Worm (Caenorhabditis elegans) whole organism, mixed stage, embryonic: ENCODE measurements around the gene vha-1.

Experiments
- M03D4.4 ChIP-seq: sonication (generic microtip); optimal IDR thresholded peaks from 2 replicates; lab custom pipeline; 2017; ENCODE audit warnings: mild to moderate bottlenecking, missing genetic modification characterization, missing compliant biosample characterization
- bed-3 ChIP-seq: fragments of 200-800 bp; sonication (Bioruptor generic); optimal IDR thresholded peaks from 3 replicates; lab custom pipeline; 2018; ENCODE audit warnings: mild to moderate bottlenecking, missing genetic modification characterization, moderate library complexity, missing compliant biosample characterization
- blmp-1 ChIP-seq: fragments of 150-350 bp; optimal IDR thresholded peaks from 2 replicates; lab custom pipeline; 2014; ENCODE audit warnings: missing biosample characterization, missing genetic modification characterization
- ceh-39 ChIP-seq: fragments of 150-350 bp; optimal IDR thresholded peaks from 2 replicates; lab custom pipeline; 2014; ENCODE audit warnings: missing biosample characterization, missing genetic modification characterization
- ceh-43 ChIP-seq: fragments of 200-800 bp; sonication (Bioruptor generic); optimal IDR thresholded peaks from 2 replicates; lab custom pipeline; 2018; ENCODE audit warnings: mild to moderate bottlenecking, missing genetic modification characterization, moderate library complexity, missing compliant biosample characterization
- ceh-83 ChIP-seq: fragments of 200-800 bp; sonication (Bioruptor generic); optimal IDR thresholded peaks from 2 replicates; lab custom pipeline; 2018; ENCODE audit warnings: mild to moderate bottlenecking, missing genetic modification characterization, missing compliant biosample characterization
- ces-1 ChIP-seq: fragments of 150-350 bp; optimal IDR thresholded peaks from 2 replicates; lab custom pipeline; 2014; ENCODE audit warnings: missing biosample characterization, missing genetic modification reagents, missing genetic modification characterization
- cnd-1 ChIP-seq: fragments of 200-800 bp; sonication (Bioruptor generic); optimal IDR thresholded peaks from 2 replicates; lab custom pipeline; 2018; ENCODE audit warnings: mild to moderate bottlenecking, missing genetic modification characterization, missing compliant biosample characterization
- flh-1 ChIP-seq: fragments of 200-800 bp; sonication (Bioruptor generic); optimal IDR thresholded peaks from 2 replicates; lab custom pipeline; 2018; ENCODE audit warnings: mild to moderate bottlenecking, missing genetic modification characterization, moderate library complexity, missing compliant biosample characterization
- hlh-1 ChIP-seq: fragments of 150-350 bp; optimal IDR thresholded peaks from 2 replicates; lab custom pipeline; 2014; ENCODE audit warnings: missing biosample characterization, missing genetic modification reagents, missing genetic modification characterization
- lin-13 ChIP-seq: fragments of 150-350 bp; optimal IDR thresholded peaks from 2 replicates; lab custom pipeline; 2014; ENCODE audit warnings: missing biosample characterization, missing genetic modification characterization
- lin-32 ChIP-seq: fragments of 200-800 bp; sonication (Bioruptor generic); optimal IDR thresholded peaks from 2 replicates; lab custom pipeline; 2018; ENCODE audit warnings: mild to moderate bottlenecking, missing genetic modification characterization, missing compliant biosample characterization
- lsy-2 ChIP-seq: fragments of 150-350 bp; optimal IDR thresholded peaks from 2 replicates; lab custom pipeline; 2014; ENCODE audit warnings: missing biosample characterization, missing genetic modification characterization
- mab-5 ChIP-seq: fragments of 150-350 bp; optimal IDR thresholded peaks from 2 replicates; lab custom pipeline; 2014; ENCODE audit warnings: missing biosample characterization, missing genetic modification characterization
- mep-1 ChIP-seq: fragments of 150-350 bp; optimal IDR thresholded peaks from 2 replicates; lab custom pipeline; 2017; ENCODE audit warnings: missing biosample characterization, missing genetic modification reagents, missing genetic modification characterization, inconsistent platforms
- mls-2 ChIP-seq: sonication (generic microtip); optimal IDR thresholded peaks from 2 replicates; lab custom pipeline; 2016; ENCODE audit warnings: mild to moderate bottlenecking, missing genetic modification characterization, moderate library complexity, missing compliant biosample characterization
- nhr-12 ChIP-seq: fragments of 150-350 bp; optimal IDR thresholded peaks from 2 replicates; lab custom pipeline; 2014; ENCODE audit warnings: missing biosample characterization, missing genetic modification characterization
- nhr-2 ChIP-seq: fragments of 150-350 bp; optimal IDR thresholded peaks from 2 replicates; lab custom pipeline; 2014; ENCODE audit warnings: missing biosample characterization, missing genetic modification characterization
- nhr-237 ChIP-seq: fragments of 150-350 bp; optimal IDR thresholded peaks from 2 replicates; lab custom pipeline; 2014; ENCODE audit warnings: missing biosample characterization, missing genetic modification characterization
- nhr-28 ChIP-seq: fragments of 150-350 bp; optimal IDR thresholded peaks from 2 replicates; lab custom pipeline; 2014; ENCODE audit warnings: missing biosample characterization, missing genetic modification characterization
- nhr-76 ChIP-seq: sonication (generic microtip); optimal IDR thresholded peaks from 2 replicates; lab custom pipeline; 2017; ENCODE audit warnings: missing biosample characterization, missing genetic modification characterization
- pha-4 ChIP-seq: fragments of 150-350 bp; optimal IDR thresholded peaks from 2 replicates; lab custom pipeline; 2018; ENCODE audit warnings: missing biosample characterization, missing genetic modification reagents, missing genetic modification characterization
- sem-2 ChIP-seq: fragments of 200-800 bp; sonication (Bioruptor generic); optimal IDR thresholded peaks from 2 replicates; lab custom pipeline; 2018; ENCODE audit warnings: mild to moderate bottlenecking, missing genetic modification characterization, missing compliant biosample characterization
- snpc-4 ChIP-seq: fragments of 150-350 bp; optimal IDR thresholded peaks from 2 replicates; lab custom pipeline; 2014; ENCODE audit warnings: missing biosample characterization, missing genetic modification characterization
- sptf-1 ChIP-seq: sonication (generic microtip); optimal IDR thresholded peaks from 2 replicates; lab custom pipeline; 2017; ENCODE audit warnings: mild to moderate bottlenecking, missing genetic modification characterization, moderate library complexity, missing compliant biosample characterization
- tbx-8 ChIP-seq: fragments of 200-800 bp; sonication (Bioruptor generic); optimal IDR thresholded peaks from 2 replicates; lab custom pipeline; 2018; ENCODE audit warnings: mild to moderate bottlenecking, missing genetic modification characterization, moderate library complexity, missing compliant biosample characterization
- unc-120 ChIP-seq: sonication (generic microtip); optimal IDR thresholded peaks from 2 replicates; lab custom pipeline; 2017; ENCODE audit warnings: missing genetic modification characterization, missing compliant biosample characterization; ENCODE audit not compliant: poor library complexity, severe bottlenecking
- unc-39 ChIP-seq: fragments of 150-350 bp; optimal IDR thresholded peaks from 2 replicates; lab custom pipeline; 2014; ENCODE audit warnings: missing biosample characterization, missing genetic modification characterization
- unc-62 ChIP-seq: fragments of 150-350 bp; optimal IDR thresholded peaks from 2 replicates; lab custom pipeline; 2014; ENCODE audit warnings: missing biosample characterization, missing genetic modification reagents, missing genetic modification characterization
- zip-8 ChIP-seq: fragments of 150-350 bp; optimal IDR thresholded peaks from 2 replicates; lab custom pipeline; 2014; ENCODE audit warnings: missing biosample characterization, missing genetic modification characterization
- ztf-11 ChIP-seq: fragments of 150-350 bp; optimal IDR thresholded peaks from 2 replicates; lab custom pipeline; 2014; ENCODE audit warnings: missing biosample characterization, missing genetic modification characterization

The vha-1 gene

DNA sequence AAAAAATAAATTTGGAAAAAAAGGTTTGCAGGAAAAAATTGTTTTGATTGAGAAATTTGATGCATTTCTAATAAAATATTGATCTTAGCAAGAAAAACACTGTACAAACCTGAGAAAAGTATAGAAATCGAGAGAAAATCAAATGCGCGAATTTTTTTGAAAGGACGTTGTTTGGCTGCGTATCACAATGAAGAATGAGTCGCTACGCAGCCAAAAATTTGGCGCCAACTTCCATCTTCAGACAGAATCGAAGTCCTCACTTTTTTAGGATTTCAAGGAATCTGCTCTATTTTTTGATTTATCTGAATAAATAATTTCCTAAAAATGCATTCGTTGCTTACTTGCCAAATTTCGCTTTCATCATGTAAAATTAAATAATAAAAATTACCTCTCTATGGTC lies 34.4 kb upstream of the vha-1 start:
- TF ChIP-seq lin-32 (GFP tag; lab: Kevin White, UChicago) (no peak), tbx-8 (GFP tag; lab: Kevin White, UChicago) (no peak), nhr-2 (tag; lab: Kevin White, UChicago) (no peak), mab-5 (tag; lab: Kevin White, UChicago) (no peak), blmp-1 (tag; lab: Kevin White, UChicago) (no peak), lsy-2 (tag; lab: Kevin White, UChicago) (no peak), M03D4.4 (tag; lab: Kevin White, UChicago) (no peak), hlh-1 (tag; lab: Kevin White, UChicago) (no peak), unc-120 (tag; lab: Kevin White, UChicago) (no peak), ces-1 (GFP tag; lab: Kevin White, UChicago) (no peak), ceh-39 (tag; lab: Kevin White, UChicago) (no peak), ceh-43 (GFP tag; lab: Kevin White, UChicago) (no peak), nhr-237 (tag; lab: Kevin White, UChicago) (no peak), flh-1 (GFP tag; lab: Kevin White, UChicago) (no peak), mep-1 (no peak), sem-2 (GFP tag; lab: Kevin White, UChicago) (no peak), ztf-11 (no peak), unc-62 (GFP tag; lab: Kevin White, UChicago) (no peak), mls-2 (tag; lab: Kevin White, UChicago) (no peak)
- TF ChIP-seq, all 35 proteins: peak for 0

DNA sequence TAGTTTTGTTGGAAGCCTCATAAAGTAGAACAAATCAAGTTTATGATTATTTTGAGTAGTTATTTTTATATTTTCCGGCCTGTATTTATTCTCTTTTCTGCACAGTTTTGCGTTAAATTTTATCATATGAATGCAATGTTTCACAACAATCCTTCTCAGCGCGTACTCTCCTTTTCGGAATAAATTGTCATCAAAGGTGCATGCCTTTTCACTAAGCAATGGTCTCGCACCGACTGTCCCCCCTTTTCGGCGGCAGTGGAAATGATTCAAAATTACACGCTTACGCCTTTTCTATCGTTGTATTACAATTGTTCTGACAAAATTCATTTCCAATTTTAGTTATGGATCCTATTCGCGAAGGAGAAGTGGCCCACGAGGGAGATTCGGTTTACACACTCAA lies 33.9 kb upstream of the vha-1 start, which contains the start of the genes iff-1 and cdk-1:
Gene iff-1, minus strand, starts transcription at position 61 of the 400 bp plus-strand sequence.
Gene cdk-1, plus strand, starts transcription at position 340 of the 400 bp plus-strand sequence.
- TF ChIP-seq mep-1 (peak; percentile 63), unc-39 (tag; lab: Kevin White, UChicago) (no peak), lin-13 (no peak), ces-1 (GFP tag; lab: Kevin White, UChicago) (peak; percentile 41), nhr-2 (tag; lab: Kevin White, UChicago) (no peak), nhr-237 (tag; lab: Kevin White, UChicago) (peak; percentile 21), pha-4 (tag; lab: Kevin White, UChicago) (peak; percentile 15), nhr-76 (tag; lab: Kevin White, UChicago) (no peak), lsy-2 (tag; lab: Kevin White, UChicago) (peak; percentile 37), unc-120 (tag; lab: Kevin White, UChicago) (peak; percentile 49)
- TF ChIP-seq, all 35 proteins: peak for 6

DNA sequence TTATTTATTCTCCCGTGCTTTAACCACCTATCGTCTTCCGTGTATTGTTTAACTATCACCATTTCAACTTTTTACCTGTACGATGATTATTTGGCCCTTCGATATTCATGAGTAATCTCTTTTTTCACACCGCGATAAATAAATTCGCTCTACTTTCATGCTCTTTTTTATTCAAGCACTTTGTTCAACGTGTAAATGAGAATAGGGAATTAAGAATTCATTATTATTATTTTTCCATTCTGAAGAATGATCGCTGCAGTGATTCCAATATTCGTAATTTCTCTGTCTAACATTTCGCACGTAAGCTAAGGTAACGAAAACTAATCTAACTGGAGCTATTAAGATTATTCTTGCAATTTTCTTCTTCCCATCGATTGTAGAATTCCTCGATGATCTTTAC lies 32.4 kb upstream of the vha-1 start, which contains the start of gene T05G5.4:
Gene T05G5.4, plus strand, starts transcription at position 241 of the 400 bp plus-strand sequence.
- TF ChIP-seq bed-3 (GFP tag; lab: Kevin White, UChicago) (no peak), sem-2 (GFP tag; lab: Kevin White, UChicago) (no peak), zip-8 (tag; lab: Kevin White, UChicago) (no peak), ceh-39 (tag; lab: Kevin White, UChicago) (no peak), nhr-28 (no peak), mab-5 (tag; lab: Kevin White, UChicago) (no peak), cnd-1 (tag; lab: Kevin White, UChicago) (no peak), mep-1 (no peak), nhr-12 (tag; lab: Kevin White, UChicago) (no peak), unc-62 (GFP tag; lab: Kevin White, UChicago) (no peak), ztf-11 (no peak), sptf-1 (no peak)
- TF ChIP-seq, all 35 proteins: peak for 0

DNA sequence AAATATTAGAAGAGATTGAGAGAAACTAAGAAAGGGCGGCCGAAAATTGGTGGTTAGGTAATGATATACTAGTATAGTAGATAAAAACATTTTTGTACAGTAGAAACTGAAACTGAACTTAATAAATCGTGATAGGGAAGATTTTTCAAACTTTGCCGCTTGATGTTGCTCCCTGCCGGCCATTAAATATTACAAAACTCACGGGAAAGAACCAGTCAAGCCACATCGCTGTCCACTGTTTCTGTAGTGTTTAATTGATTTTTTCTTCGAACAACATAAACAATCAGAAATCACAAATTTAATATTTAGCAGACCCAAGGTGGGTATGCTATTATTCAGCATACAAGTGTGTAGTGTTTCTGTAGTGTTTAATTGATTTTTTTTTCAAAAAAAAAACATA lies 30.0 kb upstream of the vha-1 start, which contains the start of gene T05G5.5:
Gene T05G5.5, minus strand, starts transcription at position 359 of the 400 bp plus-strand sequence.
- no peak for TF ChIP-seq unc-120 (tag; lab: Kevin White, UChicago)
- TF ChIP-seq lin-13, result no peak
- no peak for TF ChIP-seq pha-4 (tag; lab: Kevin White, UChicago)
- TF ChIP-seq nhr-28, result no peak
- no peak for TF ChIP-seq ceh-83
- no peak for TF ChIP-seq flh-1 (GFP tag; lab: Kevin White, UChicago)
- no peak for TF ChIP-seq lin-32 (GFP tag; lab: Kevin White, UChicago)
- no peak for TF ChIP-seq nhr-76 (tag; lab: Kevin White, UChicago)
- TF ChIP-seq unc-39 (tag; lab: Kevin White, UChicago), result no peak
- TF ChIP-seq tbx-8 (GFP tag; lab: Kevin White, UChicago), result no peak
- TF ChIP-seq snpc-4, result no peak
- TF ChIP-seq nhr-2 (tag; lab: Kevin White, UChicago), result no peak
